Worm (Caenorhabditis elegans): ENCODE data around the gene F17E9.15.

The F17E9.15 gene

ce11 chrIV:8347051-8347450, at the start of gene F17E9.15, which contains the start of gene F17E9.18:
F17E9.15 (plus strand) TSS chrIV:8347418.
F17E9.18 (minus strand) TSS chrIV:8347151.
- no peak for TF ChIP-seq F16B12.6 (tag; optimal IDR thresholded peaks at IDR 0.05)
- no peak for TF ChIP-seq sup-37 (GFP tag; optimal IDR thresholded peaks at IDR 0.05)
- no peak for TF ChIP-seq mab-9 (GFP tag; IDR thresholded peaks at IDR 0.05)
- no peak for TF ChIP-seq swsn-7 (tag; optimal IDR thresholded peaks at IDR 0.05)
- TF ChIP-seq nhr-11 (tag; optimal IDR thresholded peaks at IDR 0.05): no peak
- TF ChIP-seq ceh-88 (GFP tag; IDR thresholded peaks at IDR 0.05): no peak

ce11 chrIV:8299636-8300035, 47.6 kb upstream of the F17E9.15 start, which contains the start of gene F35H10.6:
F35H10.6 (plus strand) TSS chrIV:8299936.
- TF ChIP-seq nhr-71 (tag; optimal IDR thresholded peaks at IDR 0.05) (no peak), nhr-28 (tag; optimal IDR thresholded peaks at IDR 0.05) (no peak), aha-1 (tag; optimal IDR thresholded peaks at IDR 0.05) (no peak), blmp-1 (tag; optimal IDR thresholded peaks at IDR 0.05) (no peak), nhr-237 (tag; optimal IDR thresholded peaks at IDR 0.05) (no peak), nhr-19 (GFP tag; conservative IDR thresholded peaks at IDR 0.05) (no peak), hlh-4 (tag; optimal IDR thresholded peaks at IDR 0.05) (no peak), lin-13 (GFP tag; optimal IDR thresholded peaks at IDR 0.05) (no peak), fos-1 (tag; optimal IDR thresholded peaks at IDR 0.05) (no peak), C34B4.2 (tag; optimal IDR thresholded peaks at IDR 0.05) (no peak), vab-15 (tag; optimal IDR thresholded peaks at IDR 0.05) (no peak)

ce11 chrIV:8300468-8300867, 46.8 kb upstream of the F17E9.15 start, which contains the start of gene F35H10.5:
F35H10.5 (plus strand) TSS chrIV:8300768.
- no peak for TF ChIP-seq efl-1 (optimal IDR thresholded peaks at IDR 0.05)
- peak in 1 of 2 experiments; percentile 73 for TF ChIP-seq efl-1 (GFP tag; optimal IDR thresholded peaks at IDR 0.05 in 1 of 2)
- no peak for TF ChIP-seq zip-4 (GFP tag; optimal IDR thresholded peaks at IDR 0.05)

- peak in 2 of 3 experiments; percentile 12 to 46 for TF ChIP-seq dpl-1 (GFP tag; optimal IDR thresholded peaks at IDR 0.05)
- peak; percentile 77 for TF ChIP-seq snu-23 (GFP tag; optimal IDR thresholded peaks at IDR 0.05)
- TF ChIP-seq ceh-88 (GFP tag; IDR thresholded peaks at IDR 0.05): no peak
- TF ChIP-seq fos-1 (tag; optimal IDR thresholded peaks at IDR 0.05): no peak
- TF ChIP-seq sox-4 (tag; optimal IDR thresholded peaks at IDR 0.05): no peak
- peak in 1 of 3 experiments; percentile 30 for TF ChIP-seq ceh-82 (tag; optimal IDR thresholded peaks at IDR 0.05)
- TF ChIP-seq mep-1 (tag; optimal IDR thresholded peaks at IDR 0.05): no peak
- no peak for TF ChIP-seq mef-2 (tag; optimal IDR thresholded peaks at IDR 0.05)
- TF ChIP-seq nhr-77 (tag; optimal IDR thresholded peaks at IDR 0.05): peak; percentile 14
- TF ChIP-seq lin-14 (GFP tag; optimal IDR thresholded peaks at IDR 0.05): peak; percentile 76
- no peak for TF ChIP-seq tlp-1 (tag; optimal IDR thresholded peaks at IDR 0.05)
- peak; percentile 5 to 59 for TF ChIP-seq lin-35 (GFP tag; optimal IDR thresholded peaks at IDR 0.05)
- TF ChIP-seq nhr-20 (tag; optimal IDR thresholded peaks at IDR 0.05): peak; percentile 66
- no peak for TF ChIP-seq fkh-8 (tag; optimal IDR thresholded peaks at IDR 0.05)
- peak; percentile 71 for TF ChIP-seq blmp-1 (tag; optimal IDR thresholded peaks at IDR 0.05)
- TF ChIP-seq C16A3.4 (tag; optimal IDR thresholded peaks at IDR 0.05): no peak
- peak; percentile 27 for TF ChIP-seq tbx-2 (tag; optimal IDR thresholded peaks at IDR 0.05)
- TF ChIP-seq nhr-85 (tag): peak; percentile 79
- peak in 1 of 2 experiments; percentile 45 for TF ChIP-seq lsy-2 (tag; optimal IDR thresholded peaks at IDR 0.05)
- no peak for TF ChIP-seq elt-2 (tag; optimal IDR thresholded peaks at IDR 0.05)
- no peak for TF ChIP-seq lin-39 (tag; optimal IDR thresholded peaks at IDR 0.05)
- peak; percentile 20 for TF ChIP-seq nhr-90 (tag; optimal IDR thresholded peaks at IDR 0.05; ENCODE audit: poor library complexity)
- TF ChIP-seq nhr-71 (tag; optimal IDR thresholded peaks at IDR 0.05): peak; percentile 47
- TF ChIP-seq efl-1 (optimal IDR thresholded peaks at IDR 0.05): peak; percentile 16 to 51
- TF ChIP-seq efl-1 (GFP tag; optimal IDR thresholded peaks at IDR 0.05 in 1 of 2): peak; percentile 2 to 93
- 0 out of 2 replicates have a peak, but pooled peaks have one; percentile 32 for TF ChIP-seq nhr-19 (GFP tag; conservative IDR thresholded peaks at IDR 0.05)
- TF ChIP-seq elt-3 (tag; optimal IDR thresholded peaks at IDR 0.05): peak in 4 of 6 experiments; percentile 17 to 65 (median 36)
- peak; percentile 63 for TF ChIP-seq grh-1 (GFP tag; IDR thresholded peaks at IDR 0.05)
- TF ChIP-seq pqm-1 (tag; optimal IDR thresholded peaks at IDR 0.05): no peak
- no peak for TF ChIP-seq hlh-4 (tag; optimal IDR thresholded peaks at IDR 0.05)
These were observed 45.3 kb upstream of the F17E9.15 start for ce11 chrIV:8301925-8302324.

Data from whole organism, L1 larva.